Fruit fly (Drosophila melanogaster) whole organism, embryonic: ENCODE data around the gene Mlp84B.

Source experiments
- Atf6 ChIP-seq: fragments of 200-800 bp; sonication (Bioruptor generic); IDR thresholded peaks from 2 replicates; pipeline ENCODE4 v1.3.6; 2022; ENCODE audit warnings: missing biosample characterization, missing genetic modification characterization
- Awh ChIP-seq: fragments of 200-800 bp; sonication (Bioruptor generic); IDR thresholded peaks from 2 replicates; pipeline ENCODE4, ENCODE4 v1.3.6; 2022; ENCODE audit warnings: missing biosample characterization, missing genetic modification characterization
- Bdp1 ChIP-seq: fragments of 200-800 bp; sonication (Bioruptor generic); optimal IDR thresholded peaks from 3 replicates; lab custom pipeline; 2016; ENCODE audit warnings: missing biosample characterization, missing genetic modification characterization
- Blimp-1 ChIP-seq: fragments of 200-800 bp; sonication (Bioruptor generic); optimal IDR thresholded peaks from 3 replicates; lab custom pipeline; 2018; ENCODE audit warnings: missing biosample characterization, missing genetic modification characterization, mild to moderate bottlenecking, moderate library complexity, missing genetic modification reagents
- BtbVII ChIP-seq: fragments of 200-800 bp; sonication (Bioruptor generic); optimal IDR thresholded peaks from 3 replicates; lab custom pipeline; 2017; ENCODE audit warnings: missing biosample characterization, mild to moderate bottlenecking, missing genetic modification characterization
- CG10321 ChIP-seq: fragments of 200-800 bp; sonication (Bioruptor generic); IDR thresholded peaks from 2 replicates; pipeline ENCODE4 v1.3.6; 2022; ENCODE audit warnings: missing biosample characterization, missing genetic modification characterization
- CG12942 ChIP-seq: fragments of 200-800 bp; sonication (Bioruptor generic); optimal IDR thresholded peaks from 3 replicates; lab custom pipeline; 2016; ENCODE audit warnings: missing biosample characterization, missing genetic modification characterization
- CG14710 ChIP-seq: fragments of 200-800 bp; sonication (Bioruptor generic); optimal IDR thresholded peaks from 3 replicates; lab custom pipeline; 2019; ENCODE audit warnings: missing biosample characterization, mild to moderate bottlenecking, missing genetic modification characterization, moderate library complexity
- CG16779 ChIP-seq: fragments of 200-800 bp; sonication (Bioruptor generic); IDR thresholded peaks from 2 replicates; pipeline ENCODE4 v1.3.6; 2022; ENCODE audit warnings: missing biosample characterization, missing genetic modification characterization
- CG17568 ChIP-seq: fragments of 200-800 bp; sonication (Bioruptor generic); optimal IDR thresholded peaks from 2 replicates; lab custom pipeline; 2018; ENCODE audit warnings: missing biosample characterization, mild to moderate bottlenecking, missing genetic modification characterization, moderate library complexity
- CG30020 ChIP-seq: fragments of 200-800 bp; optimal IDR thresholded peaks from 2 replicates; lab custom pipeline; 2019; ENCODE audit warnings: missing biosample characterization, mild to moderate bottlenecking, missing genetic modification characterization, moderate library complexity
- CG32772 ChIP-seq: fragments of 200-800 bp; sonication (Bioruptor generic); IDR thresholded peaks from 2 replicates; pipeline ENCODE4 v1.3.6; 2022; ENCODE audit warnings: missing biosample characterization, missing genetic modification characterization
- CG33213 ChIP-seq: fragments of 200-800 bp; sonication (Bioruptor generic); optimal IDR thresholded peaks from 3 replicates; lab custom pipeline; 2016; ENCODE audit warnings: missing biosample characterization, missing genetic modification characterization
- CG3407 ChIP-seq: fragments of 200-800 bp; sonication (Bioruptor generic); optimal IDR thresholded peaks from 2 replicates; lab custom pipeline; 2018; ENCODE audit warnings: missing biosample characterization, mild to moderate bottlenecking, missing genetic modification characterization
- CG4424 ChIP-seq: fragments of 200-800 bp; sonication (Bioruptor generic); optimal IDR thresholded peaks from 3 replicates; lab custom pipeline; 2016; ENCODE audit warnings: missing biosample characterization, missing genetic modification characterization
- CG4707 ChIP-seq: fragments of 200-800 bp; sonication (Bioruptor generic); optimal IDR thresholded peaks from 2 replicates; lab custom pipeline; 2018; ENCODE audit warnings: missing biosample characterization, mild to moderate bottlenecking, missing genetic modification characterization, moderate library complexity
- CG6683 ChIP-seq: fragments of 200-800 bp; sonication (Bioruptor generic); optimal IDR thresholded peaks from 2 replicates; lab custom pipeline; 2017; ENCODE audit warnings: missing biosample characterization, mild to moderate bottlenecking, missing genetic modification characterization, missing genetic modification reagents
- CG7372 ChIP-seq: fragments of 200-800 bp; sonication (Bioruptor generic); IDR thresholded peaks from 2 replicates; pipeline ENCODE4 v1.3.6; 2022; ENCODE audit warnings: missing biosample characterization, missing genetic modification characterization
- CG8944 ChIP-seq: fragments of 200-800 bp; sonication (Bioruptor generic); optimal IDR thresholded peaks from 3 replicates; lab custom pipeline; 2016; ENCODE audit warnings: missing biosample characterization, missing genetic modification characterization
- CG9215 ChIP-seq: fragments of 200-800 bp; sonication (Bioruptor generic); IDR thresholded peaks from 2 replicates; pipeline ENCODE4 v1.3.6; 2022; ENCODE audit warnings: missing biosample characterization, missing genetic modification characterization
- CG9932 ChIP-seq: fragments of 200-800 bp; sonication (Bioruptor generic); IDR thresholded peaks from 2 replicates; pipeline ENCODE4 v1.3.6; 2022; ENCODE audit warnings: missing biosample characterization, missing genetic modification characterization
- CrebB ChIP-seq: fragments of 200-800 bp; sonication (Bioruptor generic); optimal IDR thresholded peaks from 3 replicates; lab custom pipeline; 2018; ENCODE audit warnings: missing biosample characterization, mild to moderate bottlenecking, missing genetic modification characterization
- D19A ChIP-seq: fragments of 200-800 bp; optimal IDR thresholded peaks from 3 replicates; lab custom pipeline; 2019; ENCODE audit warnings: missing biosample characterization, mild to moderate bottlenecking, missing genetic modification characterization, moderate library complexity
- Dfd ChIP-seq, 2 experiments: fragments of >200 bp; optimal IDR thresholded peaks; 2 replicates each; lab custom pipeline; 2017; ENCODE audit warnings: missing biosample characterization in 2 of 2, missing genetic modification characterization in 2 of 2
- Dip3 ChIP-seq: fragments of 200-800 bp; sonication (Bioruptor generic); optimal IDR thresholded peaks from 3 replicates; lab custom pipeline; 2016; ENCODE audit warnings: missing biosample characterization, missing genetic modification characterization
- Max ChIP-seq: fragments of 200-800 bp; sonication (Bioruptor generic); optimal IDR thresholded peaks from 2 replicates; lab custom pipeline; 2016; ENCODE audit warnings: missing biosample characterization, mild to moderate bottlenecking, missing genetic modification characterization
- Meics ChIP-seq: fragments of 200-800 bp; sonication (Bioruptor generic); optimal IDR thresholded peaks from 2 replicates; lab custom pipeline; 2017; ENCODE audit warnings: missing biosample characterization, mild to moderate bottlenecking, missing genetic modification characterization
- Myb ChIP-seq: fragments of 200-800 bp; sonication (Bioruptor generic); optimal IDR thresholded peaks from 2 replicates; lab custom pipeline; 2016; ENCODE audit warnings: missing biosample characterization, missing genetic modification characterization
- NC2β ChIP-seq: fragments of 200-800 bp; sonication (Bioruptor generic); optimal IDR thresholded peaks from 2 replicates; lab custom pipeline; 2016; ENCODE audit warnings: missing biosample characterization, missing genetic modification characterization
- Nf-YA ChIP-seq: fragments of 200-800 bp; sonication (Bioruptor generic); IDR thresholded peaks from 2 replicates; pipeline ENCODE4 v1.3.6; 2022; ENCODE audit warnings: missing biosample characterization, missing genetic modification characterization
- Pdp1 ChIP-seq, 2 experiments: fragments of 200-800 bp; sonication (Bioruptor generic); optimal IDR thresholded peaks; 3 replicates each; lab custom pipeline; 2016; ENCODE audit warnings: missing biosample characterization in 2 of 2, missing genetic modification characterization in 2 of 2, mild to moderate bottlenecking in 1 of 2, moderate library complexity in 1 of 2
- Ptx1 ChIP-seq: fragments of 200-800 bp; sonication (Bioruptor generic); IDR thresholded peaks from 2 replicates; pipeline ENCODE4 v1.3.6; 2022; ENCODE audit warnings: missing biosample characterization, missing genetic modification characterization
- Ravus ChIP-seq: fragments of 200-800 bp; sonication (Bioruptor generic); IDR thresholded peaks from 2 replicates; pipeline ENCODE4 v1.3.6; 2022; ENCODE audit warnings: missing biosample characterization, missing genetic modification characterization
- Sox100B ChIP-seq: fragments of 200-800 bp; sonication (Bioruptor generic); optimal IDR thresholded peaks from 3 replicates; lab custom pipeline; 2018; ENCODE audit warnings: missing biosample characterization, mild to moderate bottlenecking, missing genetic modification characterization
- YL-1 ChIP-seq: fragments of 200-800 bp; sonication (Bioruptor generic); optimal IDR thresholded peaks from 3 replicates; lab custom pipeline; 2017; ENCODE audit warnings: missing biosample characterization, mild to moderate bottlenecking, missing genetic modification characterization
- ac ChIP-seq: fragments of 200-800 bp; sonication (Bioruptor generic); optimal IDR thresholded peaks from 3 replicates; lab custom pipeline; 2017; ENCODE audit warnings: missing biosample characterization, mild to moderate bottlenecking, missing genetic modification characterization
- al ChIP-seq: fragments of 200-800 bp; sonication (Bioruptor generic); IDR thresholded peaks from 2 replicates; pipeline ENCODE4 v1.3.6; 2022; ENCODE audit warnings: missing biosample characterization, missing genetic modification characterization
- ap ChIP-seq: fragments of 200-800 bp; sonication (Bioruptor generic); IDR thresholded peaks from 2 replicates; pipeline ENCODE4 v1.3.6; 2022; ENCODE audit warnings: missing biosample characterization, missing genetic modification characterization
- cad ChIP-seq: fragments of >200 bp; optimal IDR thresholded peaks from 2 replicates; lab custom pipeline; 2017; ENCODE audit warnings: missing biosample characterization, missing genetic modification characterization
- croc ChIP-seq: fragments of 200-800 bp; sonication (Bioruptor generic); conservative IDR thresholded peaks from 3 replicates; pipeline ENCODE4 v1.3.6; 2022; ENCODE audit warnings: missing biosample characterization, missing genetic modification characterization
- dimm ChIP-seq: fragments of 200-800 bp; sonication (Bioruptor generic); IDR thresholded peaks from 2 replicates; pipeline ENCODE4 v1.3.6; 2022; ENCODE audit warnings: missing biosample characterization, missing genetic modification characterization
- gce ChIP-seq: fragments of 200-800 bp; sonication (Bioruptor generic); IDR thresholded peaks from 3 replicates; pipeline ENCODE4 v1.3.6; 2022; ENCODE audit warnings: missing biosample characterization, missing genetic modification characterization
- ham ChIP-seq: fragments of 200-800 bp; sonication (Bioruptor generic); IDR thresholded peaks from 2 replicates; pipeline ENCODE4 v1.3.6; 2022; ENCODE audit warnings: missing biosample characterization, missing genetic modification characterization
- hb ChIP-seq: fragments of 200-800 bp; sonication (Bioruptor generic); IDR thresholded peaks from 3 replicates; pipeline ENCODE4 v1.3.6; 2022; ENCODE audit warnings: missing biosample characterization, missing genetic modification characterization; ENCODE audit not compliant: partially characterized antibody
- knrl ChIP-seq: fragments of 200-800 bp; sonication (Bioruptor generic); IDR thresholded peaks from 3 replicates; pipeline ENCODE4 v1.3.6; 2022; ENCODE audit warnings: missing biosample characterization, missing genetic modification characterization; ENCODE audit not compliant: partially characterized antibody
- nerfin-2 ChIP-seq: fragments of 200-800 bp; sonication (Bioruptor generic); IDR thresholded peaks from 2 replicates; pipeline ENCODE4 v1.3.6; 2022; ENCODE audit warnings: missing biosample characterization, missing genetic modification characterization; ENCODE audit not compliant: partially characterized antibody
- row ChIP-seq: fragments of 200-800 bp; sonication (Bioruptor generic); IDR thresholded peaks from 3 replicates; pipeline ENCODE4 v1.3.6; 2022; ENCODE audit warnings: missing biosample characterization, missing genetic modification characterization
- slbo ChIP-seq: fragments of 200-800 bp; sonication (Bioruptor generic); IDR thresholded peaks from 2 replicates; pipeline ENCODE4 v1.3.6; 2022; ENCODE audit warnings: missing biosample characterization, missing genetic modification characterization
- stc ChIP-seq: fragments of 200-800 bp; sonication (Bioruptor generic); IDR thresholded peaks from 2 replicates; pipeline ENCODE4 v1.3.6; 2022; ENCODE audit warnings: missing biosample characterization, missing genetic modification characterization
- sug ChIP-seq: fragments of 200-800 bp; optimal IDR thresholded peaks from 2 replicates; lab custom pipeline; 2019; ENCODE audit warnings: missing biosample characterization, mild to moderate bottlenecking, missing genetic modification characterization, moderate library complexity
- zfh2 ChIP-seq: fragments of 200-800 bp; sonication (Bioruptor generic); optimal IDR thresholded peaks from 2 replicates; lab custom pipeline; 2016; ENCODE audit warnings: missing biosample characterization, missing genetic modification characterization

Gene Mlp84B

DNA sequence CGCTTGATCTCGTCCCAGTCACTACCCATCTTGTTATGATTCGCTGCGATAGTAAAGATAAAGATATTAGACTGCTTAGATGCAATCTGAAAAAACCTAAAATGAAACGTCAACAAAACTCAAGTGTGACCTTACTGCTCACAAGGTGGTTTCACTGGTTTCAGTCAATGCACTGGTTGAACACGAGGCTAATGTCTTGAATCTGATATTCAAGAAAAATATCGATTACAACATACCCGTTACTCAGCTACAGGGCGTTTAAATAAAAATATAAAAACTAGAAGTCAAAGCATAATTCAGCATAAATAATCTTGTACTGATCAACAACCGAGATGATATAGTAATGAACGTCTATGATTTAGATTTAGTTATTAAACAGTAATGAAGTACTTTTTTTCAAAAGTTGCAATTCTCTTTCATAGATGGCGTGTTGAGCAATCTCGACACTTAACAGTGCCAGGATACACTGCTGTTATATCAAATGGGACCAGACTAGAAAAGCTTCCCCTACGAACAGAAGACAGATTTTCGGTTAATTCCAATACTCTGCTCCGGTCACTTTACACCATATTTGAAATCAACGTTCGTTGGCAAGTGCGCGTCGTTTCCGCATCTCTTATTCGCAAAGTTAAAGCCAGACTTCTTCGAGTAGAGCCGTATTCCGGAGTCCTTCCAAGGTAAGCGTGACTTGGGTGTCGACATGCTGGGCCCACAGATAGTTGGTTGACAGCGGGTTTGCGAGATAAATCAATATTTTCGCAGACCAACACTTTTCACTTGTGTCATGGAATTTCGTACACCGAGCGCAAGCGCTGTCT is 43.0 kb downstream of the Mlp84B start, which contains the start of the genes Ufl1 and CG1943 (continued):
- TF ChIP-seq Meics (GFP tag; lab: Kevin White, UChicago) (no peak), Blimp-1 (GFP tag; lab: Kevin White, UChicago) (no peak), CG14710 (tag; lab: Kevin White, UChicago) (peak; percentile 94), Atf6 (GFP tag; lab: Robert Waterston, UW) (no peak), NC2β (no peak), CG6683 (GFP tag; lab: Kevin White, UChicago) (no peak), CG32772 (GFP tag; lab: Robert Waterston, UW) (no peak), Dfd (GFP tag; optimal IDR thresholded peaks at IDR 0.05; lab: Kevin White, UChicago) (no peak), slbo (GFP tag; lab: Robert Waterston, UW) (no peak), Max (GFP tag; lab: Kevin White, UChicago) (peak; percentile 25), CG17568 (GFP tag; lab: Kevin White, UChicago) (no peak), croc (GFP tag; lab: Robert Waterston, UW) (no peak), CG9932 (no peak), row (GFP tag; lab: Robert Waterston, UW) (no peak), al (no peak), ac (peak; percentile 38), ap (GFP tag; lab: Robert Waterston, UW) (no peak), CG4424 (no peak), CG3407 (GFP tag; lab: Kevin White, UChicago) (no peak), CG10321 (no peak), cad (no peak), Ravus (GFP tag; lab: Robert Waterston, UW) (no peak), gce (GFP tag; lab: Robert Waterston, UW) (no peak), hb (GFP tag; lab: Robert Waterston, UW) (no peak), Awh (GFP tag; lab: Robert Waterston, UW) (no peak), CG12942 (GFP tag; lab: Kevin White, UChicago) (no peak), Pdp1 (GFP tag; optimal IDR thresholded peaks at IDR 0.05; lab: Kevin White, UChicago) (peak in 1 of 2 experiments; percentile 55), CrebB (tag; lab: Kevin White, UChicago) (no peak), CG16779 (GFP tag; lab: Robert Waterston, UW) (no peak), Ptx1 (GFP tag; lab: Robert Waterston, UW) (no peak), Bdp1 (peak; percentile 16), CG7372 (GFP tag; lab: Robert Waterston, UW) (no peak), zfh2 (GFP tag; lab: Kevin White, UChicago) (no peak), dimm (GFP tag; lab: Robert Waterston, UW) (no peak), CG8944 (no peak), CG4707 (GFP tag; lab: Kevin White, UChicago) (no peak), ham (no peak), CG9215 (no peak), Dip3 (GFP tag; lab: Kevin White, UChicago) (no peak), Nf-YA (GFP tag; lab: Robert Waterston, UW) (no peak), nerfin-2 (GFP tag; lab: Robert Waterston, UW) (no peak), Sox100B (no peak), YL-1 (GFP tag; lab: Kevin White, UChicago) (peak; percentile 69), CG33213 (peak; percentile 36), D19A (tag; lab: Kevin White, UChicago) (no peak), BtbVII (GFP tag; lab: Kevin White, UChicago) (no peak), CG30020 (tag; lab: Kevin White, UChicago) (peak; percentile 2), knrl (no peak), sug (tag; lab: Kevin White, UChicago) (peak; percentile 43), Myb (GFP tag; lab: Kevin White, UChicago) (peak; percentile 96), stc (no peak)
